Fruit fly (Drosophila melanogaster) whole organism, prepupa: ENCODE data around the gene Ir93a.

ENCODE experiments used
- Blimp-1 ChIP-seq: fragments of 200-800 bp; sonication (Bioruptor generic); optimal IDR thresholded peaks from 3 replicates; lab custom pipeline; 2017; ENCODE audit warnings: missing biosample characterization, missing genetic modification characterization, mild to moderate bottlenecking, moderate library complexity, missing genetic modification reagents
- CG10631 ChIP-seq: fragments of 200-800 bp; sonication (Bioruptor generic); optimal IDR thresholded peaks from 2 replicates; lab custom pipeline; 2016; ENCODE audit warnings: missing biosample characterization, missing genetic modification characterization
- CG11294 ChIP-seq: fragments of 200-800 bp; sonication (Bioruptor generic); IDR thresholded peaks from 2 replicates; pipeline ENCODE4 v1.3.6; 2022; ENCODE audit warnings: missing biosample characterization, missing genetic modification characterization
- CG15336 ChIP-seq: fragments of 200-800 bp; sonication (Bioruptor generic); IDR thresholded peaks from 2 replicates; pipeline ENCODE4 v1.3.6; 2022; ENCODE audit warnings: missing biosample characterization, missing genetic modification characterization
- CG1621 ChIP-seq: fragments of 200-800 bp; sonication (Bioruptor generic); optimal IDR thresholded peaks from 3 replicates; lab custom pipeline; 2018; ENCODE audit warnings: missing biosample characterization, mild to moderate bottlenecking, missing genetic modification characterization
- CG16779 ChIP-seq: fragments of 200-800 bp; sonication (Bioruptor generic); optimal IDR thresholded peaks from 3 replicates; lab custom pipeline; 2017; ENCODE audit warnings: missing biosample characterization, mild to moderate bottlenecking, missing genetic modification characterization
- CG31627 ChIP-seq: fragments of 200-800 bp; sonication (Bioruptor generic); optimal IDR thresholded peaks from 3 replicates; lab custom pipeline; 2016; ENCODE audit warnings: missing biosample characterization, missing genetic modification characterization
- CG32006 ChIP-seq: fragments of 200-800 bp; sonication (Bioruptor generic); optimal IDR thresholded peaks from 3 replicates; lab custom pipeline; 2017; ENCODE audit warnings: missing biosample characterization, mild to moderate bottlenecking, missing genetic modification characterization
- CG3919 ChIP-seq: fragments of 200-800 bp; sonication (Bioruptor generic); optimal IDR thresholded peaks from 3 replicates; lab custom pipeline; 2016; ENCODE audit warnings: missing biosample characterization, missing genetic modification characterization
- CG4318 ChIP-seq: fragments of 200-800 bp; sonication (Bioruptor generic); optimal IDR thresholded peaks from 3 replicates; lab custom pipeline; 2017; ENCODE audit warnings: missing biosample characterization, mild to moderate bottlenecking, missing genetic modification characterization
- CG6163 ChIP-seq: fragments of 200-800 bp; sonication (Bioruptor generic); IDR thresholded peaks from 3 replicates; pipeline ENCODE4 v1.3.6; 2022; ENCODE audit warnings: missing biosample characterization, missing genetic modification characterization
- CG6276 ChIP-seq: fragments of 200-800 bp; sonication (Bioruptor generic); optimal IDR thresholded peaks from 2 replicates; lab custom pipeline; 2017; ENCODE audit warnings: missing biosample characterization, mild to moderate bottlenecking, missing genetic modification characterization
- CG6792 ChIP-seq: fragments of 200-800 bp; sonication (Bioruptor generic); optimal IDR thresholded peaks from 3 replicates; lab custom pipeline; 2016; ENCODE audit warnings: missing biosample characterization, missing genetic modification characterization
- CG6808 ChIP-seq: fragments of 200-800 bp; sonication (Bioruptor generic); optimal IDR thresholded peaks from 3 replicates; lab custom pipeline; 2017; ENCODE audit warnings: missing biosample characterization, missing genetic modification characterization, mild to moderate bottlenecking, moderate library complexity, missing genetic modification reagents
- CG6854 ChIP-seq: fragments of 200-800 bp; sonication (Bioruptor generic); optimal IDR thresholded peaks from 2 replicates; lab custom pipeline; 2017; ENCODE audit warnings: missing biosample characterization, mild to moderate bottlenecking, missing genetic modification characterization
- CG7368 ChIP-seq: fragments of 200-800 bp; sonication (Bioruptor generic); optimal IDR thresholded peaks from 3 replicates; lab custom pipeline; 2016; ENCODE audit warnings: missing biosample characterization, missing genetic modification characterization
- CG8119 ChIP-seq: fragments of 200-800 bp; sonication (Bioruptor generic); IDR thresholded peaks from 3 replicates; pipeline ENCODE4 v1.3.6; 2022; ENCODE audit warnings: missing biosample characterization, missing genetic modification characterization
- CG8319 ChIP-seq: fragments of 200-800 bp; sonication (Bioruptor generic); optimal IDR thresholded peaks from 3 replicates; lab custom pipeline; 2016; ENCODE audit warnings: missing biosample characterization, missing genetic modification characterization
- CG8632 ChIP-seq: fragments of 200-800 bp; sonication (Bioruptor generic); optimal IDR thresholded peaks from 3 replicates; lab custom pipeline; 2016; ENCODE audit warnings: missing biosample characterization, missing genetic modification characterization
- CG9139 ChIP-seq: fragments of 200-800 bp; sonication (Bioruptor generic); optimal IDR thresholded peaks from 3 replicates; lab custom pipeline; 2017; ENCODE audit warnings: missing biosample characterization, mild to moderate bottlenecking, missing genetic modification characterization
- Eip78C ChIP-seq: fragments of 200-800 bp; sonication (Bioruptor generic); peaks from one replicate; lab custom pipeline; 2016; ENCODE audit warnings: missing biosample characterization, missing genetic modification characterization
- Eip93F ChIP-seq: fragments of 200-800 bp; sonication (Bioruptor generic); optimal IDR thresholded peaks from 2 replicates; lab custom pipeline; 2016; ENCODE audit warnings: missing biosample characterization, mild to moderate bottlenecking, missing genetic modification characterization
- Ets21C ChIP-seq: fragments of 200-800 bp; sonication (Bioruptor generic); optimal IDR thresholded peaks from 3 replicates; lab custom pipeline; 2016; ENCODE audit warnings: missing biosample characterization, missing genetic modification characterization
- Ets96B ChIP-seq: fragments of 200-800 bp; optimal IDR thresholded peaks from 2 replicates; lab custom pipeline; 2019; ENCODE audit warnings: missing biosample characterization, mild to moderate bottlenecking, missing genetic modification characterization, moderate library complexity
- Gug ChIP-seq: fragments of 200-800 bp; sonication (Bioruptor generic); IDR thresholded peaks from 2 replicates; pipeline ENCODE4 v1.3.6; 2022; ENCODE audit warnings: missing biosample characterization, missing genetic modification characterization
- Hr38 ChIP-seq: sonication (Bioruptor generic); optimal IDR thresholded peaks from 2 replicates; lab custom pipeline; 2016; ENCODE audit warnings: missing biosample characterization, missing genetic modification characterization
- Hr39 ChIP-seq: fragments of 200-800 bp; sonication (Bioruptor generic); optimal IDR thresholded peaks from 2 replicates; lab custom pipeline; 2016; ENCODE audit warnings: missing biosample characterization, missing genetic modification characterization
- Hr4 ChIP-seq: fragments of 200-800 bp; sonication (Bioruptor generic); optimal IDR thresholded peaks from 3 replicates; lab custom pipeline; 2016; ENCODE audit warnings: missing biosample characterization, missing genetic modification characterization
- Met ChIP-seq: fragments of 200-800 bp; sonication (Bioruptor generic); optimal IDR thresholded peaks from 3 replicates; lab custom pipeline; 2016; ENCODE audit warnings: missing biosample characterization, missing genetic modification characterization
- OdsH ChIP-seq: fragments of 200-800 bp; sonication (Bioruptor generic); optimal IDR thresholded peaks from 3 replicates; lab custom pipeline; 2016; ENCODE audit warnings: missing biosample characterization, missing genetic modification characterization
- Smox ChIP-seq: fragments of 200-800 bp; sonication (Bioruptor generic); optimal IDR thresholded peaks from 3 replicates; lab custom pipeline; 2016; ENCODE audit warnings: missing biosample characterization, missing genetic modification characterization
- Sox102F ChIP-seq: fragments of 200-800 bp; sonication (Bioruptor generic); optimal IDR thresholded peaks from 2 replicates; lab custom pipeline; 2016; ENCODE audit warnings: missing biosample characterization, mild to moderate bottlenecking, missing genetic modification characterization
- Sox14 ChIP-seq: fragments of 200-800 bp; sonication (Bioruptor generic); optimal IDR thresholded peaks from 3 replicates; lab custom pipeline; 2016; ENCODE audit warnings: missing biosample characterization, missing genetic modification characterization
- Sox15 ChIP-seq: fragments of 200-800 bp; sonication (Bioruptor generic); optimal IDR thresholded peaks from 3 replicates; lab custom pipeline; 2016; ENCODE audit warnings: missing biosample characterization, missing genetic modification characterization
- achi ChIP-seq: fragments of 200-800 bp; sonication (Bioruptor generic); optimal IDR thresholded peaks from 3 replicates; lab custom pipeline; 2016; ENCODE audit warnings: missing biosample characterization, missing genetic modification characterization
- cyc ChIP-seq: fragments of 200-800 bp; sonication (Bioruptor generic); optimal IDR thresholded peaks from 3 replicates; lab custom pipeline; 2016; ENCODE audit warnings: missing biosample characterization, missing genetic modification characterization
- dac ChIP-seq: fragments of 200-800 bp; sonication (Bioruptor generic); optimal IDR thresholded peaks from 2 replicates; lab custom pipeline; 2017; ENCODE audit warnings: missing biosample characterization, mild to moderate bottlenecking, missing genetic modification characterization
- esn ChIP-seq: fragments of 200-800 bp; sonication (Bioruptor generic); optimal IDR thresholded peaks from 2 replicates; lab custom pipeline; 2016; ENCODE audit warnings: missing biosample characterization, mild to moderate bottlenecking, missing genetic modification characterization, moderate library complexity
- fd59A ChIP-seq: fragments of 200-800 bp; sonication (Bioruptor generic); optimal IDR thresholded peaks from 2 replicates; lab custom pipeline; 2017; ENCODE audit warnings: missing biosample characterization, mild to moderate bottlenecking, missing genetic modification characterization, missing genetic modification reagents
- fd85E ChIP-seq: fragments of 200-800 bp; sonication (Bioruptor generic); optimal IDR thresholded peaks from 3 replicates; lab custom pipeline; 2016; ENCODE audit warnings: missing biosample characterization, missing genetic modification characterization
- fkh ChIP-seq: fragments of 200-800 bp; sonication (Bioruptor generic); optimal IDR thresholded peaks from 3 replicates; lab custom pipeline; 2017; ENCODE audit warnings: missing biosample characterization, mild to moderate bottlenecking, missing genetic modification characterization, moderate library complexity
- net ChIP-seq: fragments of 200-800 bp; sonication (Bioruptor generic); optimal IDR thresholded peaks from 3 replicates; lab custom pipeline; 2016; ENCODE audit warnings: missing biosample characterization, missing genetic modification characterization
- pdm3 ChIP-seq: fragments of 200-800 bp; sonication (Bioruptor generic); optimal IDR thresholded peaks from 3 replicates; lab custom pipeline; 2016; ENCODE audit warnings: missing biosample characterization, missing genetic modification characterization
- spab ChIP-seq: fragments of 200-800 bp; sonication (Bioruptor generic); optimal IDR thresholded peaks from 2 replicates; lab custom pipeline; 2017; ENCODE audit warnings: missing biosample characterization, mild to moderate bottlenecking, missing genetic modification characterization, missing genetic modification reagents
- ss ChIP-seq, 2 experiments: fragments of 200-800 bp; sonication (Bioruptor generic); optimal IDR thresholded peaks; 2 replicates in 1 of 2; 3 replicates in 1 of 2; lab custom pipeline; 2017 to 2018; ENCODE audit warnings: mild to moderate bottlenecking in 2 of 2, missing biosample characterization in 2 of 2, missing genetic modification characterization in 2 of 2, moderate library complexity in 1 of 2
- svp ChIP-seq: fragments of 200-800 bp; sonication (Bioruptor generic); peaks from one replicate; lab custom pipeline; 2016; ENCODE audit warnings: missing biosample characterization, missing genetic modification characterization
- vri ChIP-seq: fragments of 200-800 bp; sonication (Bioruptor generic); optimal IDR thresholded peaks from 3 replicates; lab custom pipeline; 2016; ENCODE audit warnings: missing biosample characterization, mild to moderate bottlenecking, missing genetic modification characterization

Gene Ir93a

DNA sequence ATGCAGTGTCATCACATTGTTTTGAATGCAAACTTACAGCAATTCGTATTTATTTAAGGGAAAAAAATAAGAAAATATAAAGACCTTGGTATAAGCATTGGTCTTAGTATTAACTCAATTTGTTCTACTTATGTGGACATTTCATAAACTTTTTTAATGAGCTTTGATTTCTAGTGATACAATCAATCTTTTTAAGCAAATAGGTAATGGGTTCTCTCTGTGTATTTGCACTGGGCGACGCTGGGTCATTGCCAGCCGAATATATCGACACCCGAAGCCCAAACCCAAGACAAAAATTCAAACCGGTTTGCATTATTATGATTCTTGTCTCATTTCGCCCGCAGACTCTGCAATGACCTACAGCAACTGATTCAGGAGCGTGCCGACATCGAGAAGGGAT is 24.2 kb downstream of the Ir93a start (continued):
- no peak for TF ChIP-seq ss (GFP tag; optimal IDR thresholded peaks at IDR 0.05; lab: Kevin White, UChicago)
- peak; percentile 24 for TF ChIP-seq Smox
- peak; percentile 12 for TF ChIP-seq cyc (GFP tag; lab: Kevin White, UChicago)
- TF ChIP-seq Met (GFP tag; lab: Kevin White, UChicago): peak; percentile 6
- TF ChIP-seq CG15336 (GFP tag; lab: Robert Waterston, UW): no peak
- TF ChIP-seq CG32006 (GFP tag; lab: Kevin White, UChicago): peak; percentile 13
- no peak for TF ChIP-seq Ets21C (GFP tag; lab: Kevin White, UChicago)
- TF ChIP-seq, all 60 proteins: peak for 15

DNA sequence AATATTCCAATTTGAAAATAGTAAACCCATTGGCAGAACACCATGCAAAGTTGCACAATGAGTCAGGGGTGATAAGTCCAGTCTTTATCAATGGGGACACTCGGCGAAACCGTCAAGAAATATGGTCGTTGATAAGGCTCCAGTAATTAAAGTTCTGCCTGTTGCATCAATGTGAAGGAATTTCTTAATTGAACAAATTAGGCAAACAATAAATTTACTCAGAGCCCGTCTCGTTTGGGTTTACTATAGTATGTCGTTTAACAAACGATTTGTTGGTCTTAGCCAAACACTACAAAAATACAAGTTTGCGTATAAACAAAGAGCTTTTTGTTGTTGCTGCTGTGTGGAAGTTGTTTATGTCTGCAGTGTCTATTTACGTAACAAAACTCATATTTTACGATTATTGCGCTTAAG is 25.0 kb downstream of the Ir93a start:
- TF ChIP-seq CG8319 (GFP tag; lab: Kevin White, UChicago) (no peak), fd85E (no peak), CG8632 (GFP tag; lab: Kevin White, UChicago) (no peak), pdm3 (GFP tag; lab: Kevin White, UChicago) (no peak), CG16779 (tag; lab: Kevin White, UChicago) (no peak), Blimp-1 (GFP tag; lab: Kevin White, UChicago) (no peak), vri (GFP tag; lab: Kevin White, UChicago) (peak; percentile 53), CG32006 (GFP tag; lab: Kevin White, UChicago) (no peak), CG6854 (no peak), Gug (GFP tag; lab: Robert Waterston, UW) (no peak), Eip78C (GFP tag; lab: Kevin White, UChicago) (peak; percentile 5), fkh (GFP tag; lab: Kevin White, UChicago) (peak; percentile 94), CG11294 (GFP tag; lab: Robert Waterston, UW) (no peak)

DNA sequence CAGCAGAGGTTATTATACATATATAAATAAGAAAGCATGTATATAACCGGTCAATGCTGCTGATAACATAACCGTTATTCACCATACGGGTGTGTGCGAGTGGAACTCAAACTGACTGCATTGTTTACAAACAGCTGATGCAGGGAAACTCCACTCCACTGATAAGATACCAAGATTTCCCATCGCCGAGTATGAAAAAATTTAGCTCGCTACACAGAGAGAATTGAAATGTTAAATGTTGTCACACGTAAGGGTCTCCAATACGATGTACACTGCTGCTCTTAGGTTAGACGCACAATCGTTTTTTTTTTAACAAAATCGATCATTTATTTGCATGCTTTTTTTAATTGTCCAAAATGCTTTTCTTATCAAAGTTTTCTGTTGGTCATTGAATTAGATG is 26.1 kb downstream of the Ir93a start:
- TF ChIP-seq CG10631 (GFP tag; lab: Kevin White, UChicago): peak; percentile 18
- TF ChIP-seq Hr39: peak; percentile 28
- no peak for TF ChIP-seq CG1621 (tag; lab: Kevin White, UChicago)
- TF ChIP-seq spab (GFP tag; lab: Kevin White, UChicago): no peak
- TF ChIP-seq achi (GFP tag; lab: Kevin White, UChicago): peak; percentile 26
- 0 out of 3 replicates have a peak, but pooled peaks have one; percentile 29 for TF ChIP-seq CG6163 (GFP tag; lab: Robert Waterston, UW)
- no peak for TF ChIP-seq dac (GFP tag; lab: Kevin White, UChicago)
- TF ChIP-seq Met (GFP tag; lab: Kevin White, UChicago): peak; percentile 17
- no peak for TF ChIP-seq CG6808 (GFP tag; lab: Kevin White, UChicago)
- TF ChIP-seq CG31627: peak; percentile 34
- TF ChIP-seq Blimp-1 (GFP tag; lab: Kevin White, UChicago): no peak
- TF ChIP-seq Hr38: no peak
- no peak for TF ChIP-seq fd59A (GFP tag; lab: Kevin White, UChicago)
- no peak for TF ChIP-seq CG11294 (GFP tag; lab: Robert Waterston, UW)
- TF ChIP-seq CG15336 (GFP tag; lab: Robert Waterston, UW): peak; percentile 64; the same call in 1 of the 2 replicates
- TF ChIP-seq Sox15 (GFP tag; lab: Kevin White, UChicago): no peak
- peak; percentile 13 for TF ChIP-seq Sox14
- peak; percentile 25 for TF ChIP-seq CG4318 (GFP tag; lab: Kevin White, UChicago)
- peak; percentile 85 for TF ChIP-seq Eip78C (GFP tag; lab: Kevin White, UChicago)
- TF ChIP-seq Ets96B (tag; lab: Kevin White, UChicago): no peak
- TF ChIP-seq Eip93F (GFP tag; lab: Kevin White, UChicago): peak; percentile 55
- TF ChIP-seq svp (GFP tag; lab: Kevin White, UChicago): peak; percentile 80
- TF ChIP-seq CG9139 (GFP tag; lab: Kevin White, UChicago): no peak
- peak; percentile 56 for TF ChIP-seq Sox102F
- TF ChIP-seq CG3919 (GFP tag; lab: Kevin White, UChicago): peak; percentile 21
- no peak for TF ChIP-seq vri (GFP tag; lab: Kevin White, UChicago)
- no peak for TF ChIP-seq CG6792 (GFP tag; lab: Kevin White, UChicago)
- TF ChIP-seq CG6276 (GFP tag; lab: Kevin White, UChicago): peak; percentile 3
- peak; percentile 49 for TF ChIP-seq esn (GFP tag; lab: Kevin White, UChicago)
- TF ChIP-seq fd85E: no peak
- peak; percentile 61; the same call in 2 of the 3 replicates for TF ChIP-seq CG8119 (GFP tag; lab: Robert Waterston, UW)
- peak; percentile 55 for TF ChIP-seq OdsH (GFP tag; lab: Kevin White, UChicago)
- TF ChIP-seq CG7368 (GFP tag; lab: Kevin White, UChicago): peak; percentile 37
- TF ChIP-seq Hr4 (GFP tag; lab: Kevin White, UChicago): peak; percentile 59
- no peak for TF ChIP-seq CG8319 (GFP tag; lab: Kevin White, UChicago)
- TF ChIP-seq net: no peak
- TF ChIP-seq CG6854: no peak
- TF ChIP-seq cyc (GFP tag; lab: Kevin White, UChicago): peak; percentile 28
